Worm (Caenorhabditis elegans): ENCODE measurements around the gene fbxa-166.
"Not testable (repeated sequence)": the region's sequence is repeated elsewhere in the genome, so short reads cannot be mapped to it uniquely, and the experiment has no call there.

The fbxa-166 gene

ce11 chrII:1618948-1619347 lies at the start of gene fbxa-166:
TSS of gene fbxa-166 (minus strand) at chrII:1619048.
- TF ChIP-seq cog-1 (tag; optimal IDR thresholded peaks at IDR 0.05), result no peak
- no peak for TF ChIP-seq T22C8.4 (GFP tag; IDR thresholded peaks at IDR 0.05)
- no peak for TF ChIP-seq tab-1 (GFP tag; IDR thresholded peaks at IDR 0.05)
- no peak for TF ChIP-seq flt-1 (GFP tag; IDR thresholded peaks at IDR 0.05)
- no peak for TF ChIP-seq med-1 (GFP tag; optimal IDR thresholded peaks at IDR 0.05; ENCODE audit: insufficient read depth)
- TF ChIP-seq ztf-23 (GFP tag; IDR thresholded peaks at IDR 0.05), result no peak
- no peak for TF ChIP-seq ref-1 (GFP tag; conservative IDR thresholded peaks at IDR 0.05)
- TF ChIP-seq klf-2 (GFP tag; conservative IDR thresholded peaks at IDR 0.05), result no peak
- TF ChIP-seq ztf-29 (GFP tag; IDR thresholded peaks at IDR 0.05), result no peak

- TF ChIP-seq ref-1 (GFP tag; conservative IDR thresholded peaks at IDR 0.05) (no peak), cog-1 (tag; optimal IDR thresholded peaks at IDR 0.05) (no peak), flt-1 (GFP tag; IDR thresholded peaks at IDR 0.05) (no peak), klf-2 (GFP tag; conservative IDR thresholded peaks at IDR 0.05) (no peak), T22C8.4 (GFP tag; IDR thresholded peaks at IDR 0.05) (no peak), tab-1 (GFP tag; IDR thresholded peaks at IDR 0.05) (no peak), ztf-29 (GFP tag; IDR thresholded peaks at IDR 0.05) (no peak), med-1 (GFP tag; optimal IDR thresholded peaks at IDR 0.05; ENCODE audit: insufficient read depth) (no peak), ztf-23 (GFP tag; IDR thresholded peaks at IDR 0.05) (no peak)
These were observed 47.2 kb upstream of the fbxa-166 start, which contains the start of gene srlf-29 for ce11 chrII:1666025-1666424. TSS of gene srlf-29 (plus strand) at chrII:1666325.

DNA sequence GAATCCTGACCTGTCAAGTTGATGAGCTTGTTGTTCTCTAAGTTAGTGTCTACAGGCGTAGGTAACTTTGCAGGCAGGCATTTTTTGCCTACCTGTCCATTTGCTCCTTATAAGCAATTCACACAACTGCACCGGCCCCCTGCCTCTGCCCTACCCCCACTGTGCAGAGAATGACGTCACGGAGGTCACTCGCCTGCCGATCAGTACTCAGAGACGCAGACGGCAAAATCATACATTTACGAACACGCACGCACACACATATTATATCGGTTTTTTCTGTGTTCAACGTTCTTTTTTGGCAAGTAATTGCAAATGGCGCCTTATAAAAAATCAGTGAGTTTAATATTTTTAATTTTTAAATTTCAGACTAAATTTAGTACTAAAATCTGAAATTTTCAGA lies 44.7 kb upstream of the fbxa-166 start, which contains the start of gene duxl-1:
TSS of gene duxl-1 (plus strand) at position 184 of the 400 bp plus-strand sequence.
- TF ChIP-seq ref-1 (GFP tag; conservative IDR thresholded peaks at IDR 0.05), result 0 out of 2 replicates have a peak, but pooled peaks have one; percentile 17
- no peak for TF ChIP-seq T22C8.4 (GFP tag; IDR thresholded peaks at IDR 0.05)

- no peak for TF ChIP-seq tab-1 (GFP tag; IDR thresholded peaks at IDR 0.05)
- no peak for TF ChIP-seq ztf-29 (GFP tag; IDR thresholded peaks at IDR 0.05)
- TF ChIP-seq ref-1 (GFP tag; conservative IDR thresholded peaks at IDR 0.05), result no peak
- no peak for TF ChIP-seq flt-1 (GFP tag; IDR thresholded peaks at IDR 0.05)
- TF ChIP-seq klf-2 (GFP tag; conservative IDR thresholded peaks at IDR 0.05), result no peak
- TF ChIP-seq cog-1 (tag; optimal IDR thresholded peaks at IDR 0.05), result no peak
- no peak for TF ChIP-seq ztf-23 (GFP tag; IDR thresholded peaks at IDR 0.05)
These were observed 44.0 kb upstream of the fbxa-166 start, which contains the start of gene ZC204.14 for ce11 chrII:1662881-1663280. TSS of gene ZC204.14 (minus strand) at chrII:1662949.

DNA sequence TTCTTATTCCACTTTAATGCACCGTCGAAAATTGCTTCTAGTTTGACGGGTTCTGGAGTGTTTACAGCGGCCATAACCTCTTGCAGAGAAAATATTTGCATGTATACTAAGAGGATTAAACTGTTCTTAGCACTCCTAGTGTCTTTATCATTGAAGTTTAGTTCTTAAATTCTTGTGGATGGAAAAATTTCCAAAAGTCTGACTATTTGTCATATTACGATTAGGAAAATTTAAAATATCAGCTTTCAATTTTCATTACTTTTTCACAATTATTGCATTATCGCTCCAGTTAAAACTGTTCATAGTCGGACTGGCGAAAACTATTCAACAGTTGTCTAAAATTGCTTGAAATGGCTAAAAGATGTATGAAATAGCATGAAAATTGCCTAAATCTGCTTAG lies 42.0 kb upstream of the fbxa-166 start, which contains the start of gene ZC204.13:
TSS of gene ZC204.13 (minus strand) at position 101 of the 400 bp plus-strand sequence.
- not testable (repeated sequence) for TF ChIP-seq ztf-29 (GFP tag; IDR thresholded peaks at IDR 0.05); ref-1 (GFP tag; conservative IDR thresholded peaks at IDR 0.05); ztf-23 (GFP tag; IDR thresholded peaks at IDR 0.05)

ce11 chrII:1657202-1657601 lies 38.4 kb upstream of the fbxa-166 start, which contains the start of gene ZC204.12:
TSS of gene ZC204.12 (minus strand) at chrII:1657302.
- TF ChIP-seq flt-1 (GFP tag; IDR thresholded peaks at IDR 0.05) (no peak), ref-1 (GFP tag; conservative IDR thresholded peaks at IDR 0.05) (no peak), klf-2 (GFP tag; conservative IDR thresholded peaks at IDR 0.05) (no peak), med-1 (GFP tag; optimal IDR thresholded peaks at IDR 0.05; ENCODE audit: insufficient read depth) (no peak), cog-1 (tag; optimal IDR thresholded peaks at IDR 0.05) (no peak), ztf-23 (GFP tag; IDR thresholded peaks at IDR 0.05) (no peak), ztf-29 (GFP tag; IDR thresholded peaks at IDR 0.05) (no peak), T22C8.4 (GFP tag; IDR thresholded peaks at IDR 0.05) (no peak), tab-1 (GFP tag; IDR thresholded peaks at IDR 0.05) (no peak)

ce11 chrII:1654917-1655316 lies 36.1 kb upstream of the fbxa-166 start, which contains the start of gene btb-12:
TSS of gene btb-12 (plus strand) at chrII:1655217.
- TF ChIP-seq tab-1 (GFP tag; IDR thresholded peaks at IDR 0.05) (no peak), klf-2 (GFP tag; conservative IDR thresholded peaks at IDR 0.05) (no peak), T22C8.4 (GFP tag; IDR thresholded peaks at IDR 0.05) (no peak), ztf-23 (GFP tag; IDR thresholded peaks at IDR 0.05) (no peak), ztf-29 (GFP tag; IDR thresholded peaks at IDR 0.05) (no peak), ref-1 (GFP tag; conservative IDR thresholded peaks at IDR 0.05) (no peak), cog-1 (tag; optimal IDR thresholded peaks at IDR 0.05) (no peak), flt-1 (GFP tag; IDR thresholded peaks at IDR 0.05) (no peak), med-1 (GFP tag; optimal IDR thresholded peaks at IDR 0.05; ENCODE audit: insufficient read depth) (no peak)

ce11 chrII:1653397-1653796 lies 34.5 kb upstream of the fbxa-166 start, which contains the start of gene fbxb-15:
TSS of gene fbxb-15 (minus strand) at chrII:1653497.
- TF ChIP-seq ztf-29 (GFP tag; IDR thresholded peaks at IDR 0.05) (no peak), med-1 (GFP tag; optimal IDR thresholded peaks at IDR 0.05; ENCODE audit: insufficient read depth) (no peak), klf-2 (GFP tag; conservative IDR thresholded peaks at IDR 0.05) (no peak), cog-1 (tag; optimal IDR thresholded peaks at IDR 0.05) (no peak), ref-1 (GFP tag; conservative IDR thresholded peaks at IDR 0.05) (no peak), flt-1 (GFP tag; IDR thresholded peaks at IDR 0.05) (no peak), ztf-23 (GFP tag; IDR thresholded peaks at IDR 0.05) (no peak), tab-1 (GFP tag; IDR thresholded peaks at IDR 0.05) (no peak), T22C8.4 (GFP tag; IDR thresholded peaks at IDR 0.05) (no peak)

DNA sequence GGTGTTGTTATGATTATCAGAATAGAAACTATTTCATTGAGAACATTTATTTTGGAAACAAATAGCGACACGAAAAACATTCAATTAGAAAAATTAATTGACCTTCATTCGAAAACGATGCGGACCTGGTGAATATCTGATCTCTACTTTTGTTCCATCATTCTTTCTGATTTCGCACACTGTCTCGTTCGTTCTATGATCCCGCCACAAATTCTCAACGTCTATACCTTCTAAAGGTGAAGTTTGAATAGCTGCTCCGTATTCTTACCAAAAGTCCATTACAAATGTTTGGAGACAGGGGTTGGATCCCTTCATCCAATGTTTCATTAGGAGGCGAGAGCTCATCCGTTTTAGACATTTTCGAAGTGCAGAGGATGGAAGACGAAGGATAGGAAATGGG lies 33.0 kb upstream of the fbxa-166 start, which contains the start of gene fbxb-16:
TSS of gene fbxb-16 (minus strand) at position 101 of the 400 bp plus-strand sequence.
- TF ChIP-seq ztf-23 (GFP tag; IDR thresholded peaks at IDR 0.05) (no peak), tab-1 (GFP tag; IDR thresholded peaks at IDR 0.05) (no peak), ztf-29 (GFP tag; IDR thresholded peaks at IDR 0.05) (no peak), med-1 (GFP tag; optimal IDR thresholded peaks at IDR 0.05; ENCODE audit: insufficient read depth) (no peak), flt-1 (GFP tag; IDR thresholded peaks at IDR 0.05) (no peak), T22C8.4 (GFP tag; IDR thresholded peaks at IDR 0.05) (no peak), klf-2 (GFP tag; conservative IDR thresholded peaks at IDR 0.05) (no peak), ref-1 (GFP tag; conservative IDR thresholded peaks at IDR 0.05) (no peak), cog-1 (tag; optimal IDR thresholded peaks at IDR 0.05) (no peak)

- TF ChIP-seq T22C8.4 (GFP tag; IDR thresholded peaks at IDR 0.05) (no peak), ztf-23 (GFP tag; IDR thresholded peaks at IDR 0.05) (no peak)
These were observed 31.7 kb upstream of the fbxa-166 start, which contains the start of gene fbxb-20 for ce11 chrII:1650502-1650901. TSS of gene fbxb-20 (minus strand) at chrII:1650602.
